Fruit fly (Drosophila melanogaster) whole organism, embryonic: ENCODE results near the gene CG13700.

Source experiments
- Atf-2 ChIP-seq: fragments of 200-800 bp; sonication (Bioruptor generic); optimal IDR thresholded peaks from 2 replicates; lab custom pipeline; 2016; ENCODE audit warnings: missing biosample characterization, missing genetic modification characterization
- Atf6 ChIP-seq: fragments of 200-800 bp; sonication (Bioruptor generic); IDR thresholded peaks from 2 replicates; pipeline ENCODE4 v1.3.6; 2022; ENCODE audit warnings: missing biosample characterization, missing genetic modification characterization
- B-H1 ChIP-seq: fragments of 200-800 bp; sonication (Bioruptor generic); IDR thresholded peaks from 3 replicates; pipeline ENCODE4 v1.3.6; 2022; ENCODE audit warnings: missing biosample characterization, missing genetic modification characterization
- Bgb ChIP-seq: fragments of 200-800 bp; sonication (Bioruptor generic); IDR thresholded peaks from 2 replicates; pipeline ENCODE4 v1.3.6; 2022; ENCODE audit warnings: missing biosample characterization, missing genetic modification characterization; ENCODE audit not compliant: partially characterized antibody
- Bteb2 ChIP-seq: fragments of 200-800 bp; sonication (Bioruptor generic); optimal IDR thresholded peaks from 2 replicates; lab custom pipeline; 2016; ENCODE audit warnings: missing biosample characterization, missing genetic modification characterization
- CG10462 ChIP-seq: fragments of 200-800 bp; sonication (Bioruptor generic); optimal IDR thresholded peaks from 2 replicates; lab custom pipeline; 2016; ENCODE audit warnings: missing biosample characterization, missing genetic modification characterization
- CG11085 ChIP-seq: fragments of 200-800 bp; sonication (Bioruptor generic); IDR thresholded peaks from 2 replicates; pipeline ENCODE4 v1.3.6; 2022; ENCODE audit warnings: missing biosample characterization, missing genetic modification characterization
- CG11398 ChIP-seq: fragments of 200-800 bp; sonication (Bioruptor generic); optimal IDR thresholded peaks from 2 replicates; lab custom pipeline; 2016; ENCODE audit warnings: missing biosample characterization, missing genetic modification characterization
- CG11695 ChIP-seq: fragments of 200-800 bp; sonication (Bioruptor generic); IDR thresholded peaks from 3 replicates; pipeline ENCODE4 v1.3.6; 2022; ENCODE audit warnings: missing biosample characterization, missing genetic modification characterization
- CG12659 ChIP-seq: fragments of 200-800 bp; sonication (Bioruptor generic); optimal IDR thresholded peaks from 3 replicates; lab custom pipeline; 2017; ENCODE audit warnings: mild to moderate bottlenecking, missing biosample characterization, missing genetic modification reagents, missing genetic modification characterization
- CG13894 ChIP-seq: fragments of 200-800 bp; sonication (Bioruptor generic); optimal IDR thresholded peaks from 3 replicates; lab custom pipeline; 2018; ENCODE audit warnings: missing biosample characterization, mild to moderate bottlenecking, missing genetic modification characterization, moderate library complexity
- CG14965 ChIP-seq: fragments of 200-800 bp; sonication (Bioruptor generic); optimal IDR thresholded peaks from 2 replicates; lab custom pipeline; 2016; ENCODE audit warnings: missing biosample characterization, missing genetic modification characterization, borderline replicate concordance
- CG15514 ChIP-seq: fragments of 200-800 bp; sonication (Bioruptor generic); optimal IDR thresholded peaks from 3 replicates; lab custom pipeline; 2017; ENCODE audit warnings: missing biosample characterization, missing genetic modification characterization, mild to moderate bottlenecking, moderate library complexity, missing genetic modification reagents
- CG3407 ChIP-seq: fragments of 200-800 bp; sonication (Bioruptor generic); optimal IDR thresholded peaks from 2 replicates; lab custom pipeline; 2018; ENCODE audit warnings: missing biosample characterization, mild to moderate bottlenecking, missing genetic modification characterization
- CG4282 ChIP-seq: fragments of 200-800 bp; sonication (Bioruptor generic); optimal IDR thresholded peaks from 2 replicates; lab custom pipeline; 2016; ENCODE audit warnings: missing biosample characterization, missing genetic modification characterization
- CG6689 ChIP-seq: fragments of 200-800 bp; sonication (Bioruptor generic); IDR thresholded peaks from 2 replicates; pipeline ENCODE4 v1.3.6; 2022; ENCODE audit warnings: missing biosample characterization, missing genetic modification characterization
- CG8089 ChIP-seq: fragments of 200-800 bp; sonication (Bioruptor generic); optimal IDR thresholded peaks from 3 replicates; lab custom pipeline; 2016; ENCODE audit warnings: missing biosample characterization, missing genetic modification characterization
- Deaf1 ChIP-seq: fragments of 200-800 bp; optimal IDR thresholded peaks from 3 replicates; lab custom pipeline; 2019; ENCODE audit warnings: missing biosample characterization, mild to moderate bottlenecking, missing genetic modification characterization, moderate library complexity
- Ets65A ChIP-seq: fragments of 200-800 bp; sonication (Bioruptor generic); peaks from one replicate; lab custom pipeline; 2016; ENCODE audit warnings: missing biosample characterization, missing genetic modification characterization
- Gug ChIP-seq: fragments of 200-800 bp; sonication (Bioruptor generic); IDR thresholded peaks from 4 replicates; pipeline ENCODE4 v1.3.6; 2022; ENCODE audit warnings: missing biosample characterization, missing genetic modification characterization
- HLH3B ChIP-seq: fragments of 200-800 bp; sonication (Bioruptor generic); IDR thresholded peaks from 2 replicates; pipeline ENCODE4 v1.3.6; 2022; ENCODE audit warnings: missing biosample characterization, missing genetic modification characterization
- Hr3 ChIP-seq: fragments of 200-800 bp; sonication (Bioruptor generic); optimal IDR thresholded peaks from 3 replicates; lab custom pipeline; 2016; ENCODE audit warnings: missing biosample characterization, missing genetic modification characterization
- Kr ChIP-seq: fragments of 200-800 bp; sonication (Bioruptor generic); optimal IDR thresholded peaks from 2 replicates; lab custom pipeline; 2017; ENCODE audit warnings: missing biosample characterization, mild to moderate bottlenecking, missing genetic modification characterization
- NK7.1 ChIP-seq: fragments of 200-800 bp; sonication (Bioruptor generic); optimal IDR thresholded peaks from 3 replicates; lab custom pipeline; 2016; ENCODE audit warnings: missing biosample characterization, missing genetic modification characterization
- Nf-YB ChIP-seq: fragments of 200-800 bp; sonication (Bioruptor generic); optimal IDR thresholded peaks from 3 replicates; lab custom pipeline; 2019; ENCODE audit warnings: missing biosample characterization, mild to moderate bottlenecking, missing genetic modification characterization, moderate library complexity
- Oaz ChIP-seq: fragments of 200-800 bp; sonication (Bioruptor generic); IDR thresholded peaks from 2 replicates; pipeline ENCODE4 v1.3.6; 2022; ENCODE audit warnings: missing biosample characterization, missing genetic modification characterization
- Xrp1 ChIP-seq: fragments of 200-800 bp; sonication (Bioruptor generic); IDR thresholded peaks from 2 replicates; pipeline ENCODE4 v1.3.6; 2022; ENCODE audit warnings: missing biosample characterization, missing genetic modification characterization
- abd-A ChIP-seq: fragments of 200-800 bp; sonication (Bioruptor generic); optimal IDR thresholded peaks from 3 replicates; lab custom pipeline; 2019; ENCODE audit warnings: missing biosample characterization, mild to moderate bottlenecking, missing genetic modification characterization, moderate library complexity
- bigmax ChIP-seq: fragments of 200-800 bp; sonication (Bioruptor generic); optimal IDR thresholded peaks from 2 replicates; lab custom pipeline; 2018; ENCODE audit warnings: missing biosample characterization, mild to moderate bottlenecking, missing genetic modification characterization
- btn ChIP-seq: fragments of 200-800 bp; sonication (Bioruptor generic); optimal IDR thresholded peaks from 2 replicates; lab custom pipeline; 2016; ENCODE audit warnings: missing biosample characterization, missing genetic modification characterization
- cad ChIP-seq: fragments of >200 bp; optimal IDR thresholded peaks from 2 replicates; lab custom pipeline; 2017; ENCODE audit warnings: missing biosample characterization, missing genetic modification characterization
- corto ChIP-seq: fragments of 200-800 bp; sonication (Bioruptor generic); optimal IDR thresholded peaks from 2 replicates; lab custom pipeline; 2016; ENCODE audit warnings: missing biosample characterization, mild to moderate bottlenecking, missing genetic modification characterization, moderate library complexity
- inv ChIP-seq: fragments of 200-800 bp; sonication (Bioruptor generic); IDR thresholded peaks from 2 replicates; pipeline ENCODE4 v1.3.6; 2022; ENCODE audit warnings: missing biosample characterization, missing genetic modification characterization; ENCODE audit not compliant: partially characterized antibody
- ken ChIP-seq: fragments of 200-800 bp; sonication (Bioruptor generic); IDR thresholded peaks from 3 replicates; pipeline ENCODE4 v1.3.6; 2022; ENCODE audit warnings: missing biosample characterization, missing genetic modification characterization
- mam ChIP-seq: fragments of 200-800 bp; sonication (Bioruptor generic); optimal IDR thresholded peaks from 3 replicates; lab custom pipeline; 2016; ENCODE audit warnings: missing biosample characterization, missing genetic modification characterization
- nerfin-1 ChIP-seq: fragments of 200-800 bp; sonication (Bioruptor generic); optimal IDR thresholded peaks from 3 replicates; lab custom pipeline; 2019; ENCODE audit warnings: missing biosample characterization, mild to moderate bottlenecking, missing genetic modification characterization, moderate library complexity
- oc ChIP-seq: fragments of 200-800 bp; sonication (Bioruptor generic); optimal IDR thresholded peaks from 2 replicates; lab custom pipeline; 2018; ENCODE audit warnings: missing biosample characterization, mild to moderate bottlenecking, missing genetic modification characterization, moderate library complexity
- peb ChIP-seq: fragments of 200-800 bp; sonication (Bioruptor generic); IDR thresholded peaks from 2 replicates; pipeline ENCODE4 v1.3.6; 2022; ENCODE audit warnings: missing biosample characterization, missing genetic modification characterization
- pho ChIP-seq: fragments of 200-800 bp; sonication (Bioruptor generic); optimal IDR thresholded peaks from 2 replicates; lab custom pipeline; 2016; ENCODE audit warnings: missing biosample characterization, missing genetic modification characterization
- pnt ChIP-seq: fragments of 200-800 bp; sonication (Bioruptor generic); optimal IDR thresholded peaks from 3 replicates; lab custom pipeline; 2016; ENCODE audit warnings: missing biosample characterization, missing genetic modification characterization
- ranshi ChIP-seq: fragments of 200-800 bp; sonication (Bioruptor generic); IDR thresholded peaks from 2 replicates; pipeline ENCODE4 v1.3.6; 2022; ENCODE audit warnings: missing biosample characterization, missing genetic modification characterization
- row ChIP-seq: fragments of 200-800 bp; sonication (Bioruptor generic); IDR thresholded peaks from 3 replicates; pipeline ENCODE4 v1.3.6; 2022; ENCODE audit warnings: missing biosample characterization, missing genetic modification characterization
- salm ChIP-seq: fragments of 200-800 bp; sonication (Bioruptor generic); optimal IDR thresholded peaks from 2 replicates; lab custom pipeline; 2018; ENCODE audit warnings: missing biosample characterization, mild to moderate bottlenecking, missing genetic modification characterization
- sim ChIP-seq: fragments of 200-800 bp; sonication (Bioruptor generic); IDR thresholded peaks from 2 replicates; pipeline ENCODE4 v1.3.6; 2022; ENCODE audit warnings: missing biosample characterization, missing genetic modification characterization
- sna ChIP-seq: fragments of 200-800 bp; sonication (Bioruptor generic); IDR thresholded peaks from 2 replicates; pipeline ENCODE4 v1.3.6; 2022; ENCODE audit warnings: missing biosample characterization, missing genetic modification characterization; ENCODE audit not compliant: partially characterized antibody
- tap ChIP-seq: fragments of 200-800 bp; optimal IDR thresholded peaks from 3 replicates; lab custom pipeline; 2019; ENCODE audit warnings: missing biosample characterization, mild to moderate bottlenecking, missing genetic modification characterization, moderate library complexity
- tio ChIP-seq: fragments of 200-800 bp; sonication (Bioruptor generic); optimal IDR thresholded peaks from 2 replicates; lab custom pipeline; 2017; ENCODE audit warnings: missing biosample characterization, missing genetic modification characterization, inconsistent platforms
- trem ChIP-seq: fragments of 200-800 bp; optimal IDR thresholded peaks from 3 replicates; lab custom pipeline; 2019; ENCODE audit warnings: missing biosample characterization, mild to moderate bottlenecking, missing genetic modification characterization, moderate library complexity
- unpg ChIP-seq: fragments of 200-800 bp; sonication (Bioruptor generic); optimal IDR thresholded peaks from 3 replicates; lab custom pipeline; 2018; ENCODE audit warnings: missing biosample characterization, mild to moderate bottlenecking, missing genetic modification characterization, moderate library complexity
- wek ChIP-seq: fragments of 200-800 bp; sonication (Bioruptor generic); optimal IDR thresholded peaks from 3 replicates; lab custom pipeline; 2018; ENCODE audit warnings: missing biosample characterization, mild to moderate bottlenecking, missing genetic modification characterization, moderate library complexity
- z ChIP-seq: fragments of 200-800 bp; sonication (Bioruptor generic); IDR thresholded peaks from 3 replicates; pipeline ENCODE4 v1.3.6; 2022; ENCODE audit warnings: missing biosample characterization, missing genetic modification characterization
- zf30C ChIP-seq: fragments of 200-800 bp; sonication (Bioruptor generic); optimal IDR thresholded peaks from 3 replicates; lab custom pipeline; 2018; ENCODE audit warnings: missing biosample characterization, mild to moderate bottlenecking, missing genetic modification characterization

The CG13700 gene

dm6 chr3L:18304367-18305003 is 3.4 kb upstream of the CG13700 start, which contains the start of gene grim (continued):
- TF ChIP-seq Nf-YB: peak; percentile 95
- TF ChIP-seq btn (GFP tag; lab: Kevin White, UChicago): no peak
- no peak for TF ChIP-seq Oaz (GFP tag; lab: Robert Waterston, UW)
- no peak for TF ChIP-seq CG12659
- TF ChIP-seq Bteb2 (GFP tag; lab: Kevin White, UChicago): no peak
- TF ChIP-seq CG11085 (GFP tag; lab: Robert Waterston, UW): no peak
- no peak for TF ChIP-seq corto (GFP tag; lab: Kevin White, UChicago)
- TF ChIP-seq row: no peak
- TF ChIP-seq pnt (GFP tag; lab: Kevin White, UChicago): no peak
- no peak for TF ChIP-seq NK7.1 (GFP tag; lab: Kevin White, UChicago)
- no peak for TF ChIP-seq Atf6 (GFP tag; lab: Robert Waterston, UW)
- TF ChIP-seq pho (GFP tag; lab: Kevin White, UChicago): no peak
- TF ChIP-seq CG11695 (GFP tag; lab: Robert Waterston, UW): no peak
- TF ChIP-seq salm (tag; lab: Kevin White, UChicago): no peak
- TF ChIP-seq z (GFP tag; lab: Robert Waterston, UW): 0 out of 3 replicates have a peak, but pooled peaks have one; percentile 6
- TF ChIP-seq tap (tag; lab: Kevin White, UChicago): no peak
- TF ChIP-seq trem: no peak
- no peak for TF ChIP-seq CG6689 (GFP tag; lab: Robert Waterston, UW)
- no peak for TF ChIP-seq CG15514 (GFP tag; lab: Kevin White, UChicago)
- TF ChIP-seq sna (GFP tag; lab: Robert Waterston, UW): no peak
- no peak for TF ChIP-seq CG3407
- TF ChIP-seq ken: no peak
- TF ChIP-seq abd-A: peak; percentile 25
- TF ChIP-seq CG10462 (GFP tag; lab: Kevin White, UChicago): no peak
- TF ChIP-seq Deaf1 (tag; lab: Kevin White, UChicago): peak; percentile 62
- TF ChIP-seq cad (GFP tag; lab: Kevin White, UChicago): no peak
- no peak for TF ChIP-seq zf30C (GFP tag; lab: Kevin White, UChicago)
- no peak for TF ChIP-seq wek (GFP tag; lab: Kevin White, UChicago)
- no peak for TF ChIP-seq HLH3B (GFP tag; lab: Robert Waterston, UW)
- no peak for TF ChIP-seq Bgb (GFP tag; lab: Robert Waterston, UW)
- TF ChIP-seq CG13894 (tag; lab: Kevin White, UChicago): no peak
- no peak for TF ChIP-seq Kr (GFP tag; lab: Kevin White, UChicago)
- no peak for TF ChIP-seq Hr3 (GFP tag; lab: Kevin White, UChicago)
- TF ChIP-seq ranshi (GFP tag; lab: Robert Waterston, UW): no peak
- TF ChIP-seq inv: no peak
- no peak for TF ChIP-seq Atf-2 (GFP tag; lab: Kevin White, UChicago)
- no peak for TF ChIP-seq Gug (GFP tag; lab: Robert Waterston, UW)
- peak; percentile 40 for TF ChIP-seq nerfin-1 (tag; lab: Kevin White, UChicago)
- no peak for TF ChIP-seq mam (GFP tag; lab: Kevin White, UChicago)
- TF ChIP-seq Ets65A (GFP tag; lab: Kevin White, UChicago): no peak
- TF ChIP-seq Xrp1 (GFP tag; lab: Robert Waterston, UW): no peak
- TF ChIP-seq CG11398 (GFP tag; lab: Kevin White, UChicago): no peak
- no peak for TF ChIP-seq B-H1 (GFP tag; lab: Robert Waterston, UW)
- no peak for TF ChIP-seq peb (GFP tag; lab: Robert Waterston, UW)
- no peak for TF ChIP-seq unpg (GFP tag; lab: Kevin White, UChicago)
- no peak for TF ChIP-seq CG14965 (GFP tag; lab: Kevin White, UChicago)
- no peak for TF ChIP-seq sim
- no peak for TF ChIP-seq CG8089 (GFP tag; lab: Kevin White, UChicago)
- no peak for TF ChIP-seq CG4282
- TF ChIP-seq bigmax (GFP tag; lab: Kevin White, UChicago): no peak
- TF ChIP-seq tio (GFP tag; lab: Kevin White, UChicago): no peak
- no peak for TF ChIP-seq oc (tag; lab: Kevin White, UChicago)
